Fruit fly (Drosophila melanogaster) whole organism, wandering third instar larva: Measurements from ENCODE around the gene Wdr59.

Experiments used
- Abd-B ChIP-seq: fragments of >200 bp; optimal IDR thresholded peaks from 2 replicates; lab custom pipeline; 2017; ENCODE audit warnings: missing biosample characterization, missing genetic modification characterization
- CG32264 ChIP-seq: fragments of 200-800 bp; sonication (Bioruptor generic); optimal IDR thresholded peaks from 2 replicates; lab custom pipeline; 2016; ENCODE audit warnings: missing biosample characterization, missing genetic modification characterization
- CG9705 ChIP-seq: fragments of 200-800 bp; sonication (Bioruptor generic); optimal IDR thresholded peaks from 2 replicates; lab custom pipeline; 2018; ENCODE audit warnings: missing biosample characterization, mild to moderate bottlenecking, missing genetic modification characterization
- CrebA ChIP-seq: fragments of 200-800 bp; sonication (Bioruptor generic); optimal IDR thresholded peaks from 2 replicates; lab custom pipeline; 2016; ENCODE audit warnings: missing biosample characterization, mild to moderate bottlenecking, missing genetic modification characterization, borderline replicate concordance
- Dfd ChIP-seq: fragments of >200 bp; optimal IDR thresholded peaks from 2 replicates; lab custom pipeline; 2017; ENCODE audit warnings: missing biosample characterization, missing genetic modification characterization
- Dif ChIP-seq: fragments of 200-275, 200-300 bp; sonication (Bioruptor generic); optimal IDR thresholded peaks from 2 replicates; lab custom pipeline; 2018; ENCODE audit warnings: missing biosample characterization, missing genetic modification characterization; ENCODE audit not compliant: partially characterized antibody
- GATAd ChIP-seq: sonication (Bioruptor generic); optimal IDR thresholded peaks from 2 replicates; lab custom pipeline; 2016; ENCODE audit warnings: missing biosample characterization, missing genetic modification characterization
- HLH106 ChIP-seq: fragments of 200-800 bp; optimal IDR thresholded peaks from 3 replicates; lab custom pipeline; 2019; ENCODE audit warnings: missing biosample characterization, mild to moderate bottlenecking, missing genetic modification characterization, moderate library complexity
- Hnf4 ChIP-seq: fragments of 200-800 bp; sonication (Bioruptor generic); optimal IDR thresholded peaks from 2 replicates; lab custom pipeline; 2016; ENCODE audit warnings: missing biosample characterization, mild to moderate bottlenecking, missing genetic modification characterization
- Hr78 ChIP-seq: fragments of >200 bp; optimal IDR thresholded peaks from 2 replicates; lab custom pipeline; 2017; ENCODE audit warnings: missing biosample characterization, missing genetic modification characterization
- Hr83 ChIP-seq: fragments of 200-300 bp; sonication (Bioruptor generic); optimal IDR thresholded peaks from 2 replicates; lab custom pipeline; 2016; ENCODE audit warnings: missing biosample characterization, mild to moderate bottlenecking, missing genetic modification characterization, moderate library complexity; ENCODE audit not compliant: poor library complexity, severe bottlenecking
- Jra ChIP-seq: sonication (Bioruptor generic); optimal IDR thresholded peaks from 2 replicates; lab custom pipeline; 2016; ENCODE audit warnings: missing biosample characterization, missing genetic modification characterization
- Mio ChIP-seq: sonication (Bioruptor generic); optimal IDR thresholded peaks from 2 replicates; lab custom pipeline; 2016; ENCODE audit warnings: missing biosample characterization, missing genetic modification characterization
- Myc ChIP-seq: fragments of >200 bp; optimal IDR thresholded peaks from 2 replicates; lab custom pipeline; 2017
- N ChIP-seq: fragments of >200 bp; optimal IDR thresholded peaks from 2 replicates; lab custom pipeline; 2018; ENCODE audit warnings: missing biosample characterization, missing external identifiers, missing genetic modification characterization
- OdsH ChIP-seq: fragments of 200-800 bp; sonication (Bioruptor generic); optimal IDR thresholded peaks from 2 replicates; lab custom pipeline; 2016; ENCODE audit warnings: missing biosample characterization, mild to moderate bottlenecking, missing genetic modification characterization
- Rel ChIP-seq, 2 experiments: fragments of 200-800 bp; sonication (Bioruptor generic) in 1 of 2; optimal IDR thresholded peaks; 2 replicates in 1 of 2; 3 replicates in 1 of 2; lab custom pipeline; 2016 to 2019; ENCODE audit warnings: mild to moderate bottlenecking in 2 of 2, missing biosample characterization in 2 of 2, missing genetic modification characterization in 2 of 2, moderate library complexity in 1 of 2
- Sp1 ChIP-seq: fragments of 200-800 bp; sonication (Bioruptor generic); optimal IDR thresholded peaks from 3 replicates; lab custom pipeline; 2019; ENCODE audit warnings: missing biosample characterization, mild to moderate bottlenecking, missing genetic modification characterization, moderate library complexity
- Vsx2 ChIP-seq: fragments of 200-300, 225-300 bp; sonication (Bioruptor generic); optimal IDR thresholded peaks from 2 replicates; lab custom pipeline; 2018; ENCODE audit warnings: missing biosample characterization, missing genetic modification characterization; ENCODE audit not compliant: partially characterized antibody
- br ChIP-seq: fragments of 200-800 bp; sonication (Bioruptor generic); optimal IDR thresholded peaks from 2 replicates; lab custom pipeline; 2016; ENCODE audit warnings: missing biosample characterization, missing genetic modification characterization
- brk ChIP-seq: fragments of 200-800 bp; sonication (Bioruptor generic); optimal IDR thresholded peaks from 2 replicates; lab custom pipeline; 2016; ENCODE audit warnings: missing biosample characterization, mild to moderate bottlenecking, missing genetic modification characterization
- dmrt93B ChIP-seq: fragments of 200-800 bp; sonication (Bioruptor generic); optimal IDR thresholded peaks from 2 replicates; lab custom pipeline; 2018; ENCODE audit warnings: missing biosample characterization, mild to moderate bottlenecking, missing genetic modification characterization
- dsf ChIP-seq: sonication (Bioruptor generic); optimal IDR thresholded peaks from 2 replicates; lab custom pipeline; 2016; ENCODE audit warnings: missing biosample characterization, missing genetic modification characterization, borderline replicate concordance
- ey ChIP-seq: fragments of 200-800 bp; sonication (Bioruptor generic); optimal IDR thresholded peaks from 2 replicates; lab custom pipeline; 2016; ENCODE audit warnings: missing biosample characterization, missing genetic modification characterization
- foxo ChIP-seq, 2 experiments: fragments of 200-800 bp; sonication (Bioruptor generic); optimal IDR thresholded peaks; 2 replicates in 1 of 2; 3 replicates in 1 of 2; lab custom pipeline; 2016 to 2017; ENCODE audit warnings: missing biosample characterization in 2 of 2, missing genetic modification characterization in 2 of 2
- fru ChIP-seq: fragments of 200-800 bp; sonication (Bioruptor generic); optimal IDR thresholded peaks from 3 replicates; lab custom pipeline; 2016; ENCODE audit warnings: missing biosample characterization, mild to moderate bottlenecking, missing genetic modification characterization
- h ChIP-seq: fragments of 200-800 bp; sonication (Bioruptor generic); optimal IDR thresholded peaks from 3 replicates; lab custom pipeline; 2016; ENCODE audit warnings: missing biosample characterization, mild to moderate bottlenecking, missing genetic modification characterization
- lola ChIP-seq: fragments of >200 bp; optimal IDR thresholded peaks from 2 replicates; lab custom pipeline; 2017; ENCODE audit warnings: missing biosample characterization, missing genetic modification characterization
- pan ChIP-seq: fragments of >200 bp; optimal IDR thresholded peaks from 2 replicates; lab custom pipeline; 2017
- psq ChIP-seq: fragments of 200-800 bp; sonication (Bioruptor generic); optimal IDR thresholded peaks from 3 replicates; lab custom pipeline; 2017; ENCODE audit warnings: missing biosample characterization, mild to moderate bottlenecking, missing genetic modification characterization, moderate library complexity
- rgr ChIP-seq: fragments of 200-800 bp; sonication (Bioruptor generic); optimal IDR thresholded peaks from 3 replicates; lab custom pipeline; 2016; ENCODE audit warnings: missing biosample characterization, mild to moderate bottlenecking, missing genetic modification characterization
- sage ChIP-seq: fragments of 200-800 bp; sonication (Bioruptor generic); optimal IDR thresholded peaks from 2 replicates; lab custom pipeline; 2016; ENCODE audit warnings: missing biosample characterization, mild to moderate bottlenecking, missing genetic modification characterization
- sv ChIP-seq: fragments of 200-800 bp; sonication (Bioruptor generic); optimal IDR thresholded peaks from 3 replicates; lab custom pipeline; 2016; ENCODE audit warnings: missing biosample characterization, missing genetic modification characterization
- tai ChIP-seq: sonication (Bioruptor generic); optimal IDR thresholded peaks from 2 replicates; lab custom pipeline; 2016; ENCODE audit warnings: missing biosample characterization, missing genetic modification characterization
- usp ChIP-seq: fragments of >200 bp; optimal IDR thresholded peaks from 2 replicates; lab custom pipeline; 2017; ENCODE audit warnings: missing biosample characterization, missing genetic modification characterization
- woc ChIP-seq: sonication (Bioruptor generic); optimal IDR thresholded peaks from 2 replicates; lab custom pipeline; 2016; ENCODE audit warnings: missing biosample characterization, mild to moderate bottlenecking, missing genetic modification characterization

The Wdr59 gene

dm6 chr2L:11085129-11085528 is 6.1 kb upstream of the Wdr59 start, which contains the start of gene AstCC:
TSS of gene AstCC (minus strand) at chr2L:11085229.
- TF ChIP-seq CG9705 (GFP tag; lab: Kevin White, UChicago) (no peak), GATAd (no peak), Myc (lab: Kevin White, UChicago) (no peak), Jra (GFP tag; lab: Kevin White, UChicago) (no peak)

dm6 chr2L:11086357-11086924 is 4.8 kb upstream of the Wdr59 start, which contains the start of gene CG16854:
TSS of gene CG16854 (plus strand) at chr2L:11086721.
- TF ChIP-seq Hr83 (no peak), brk (GFP tag; lab: Kevin White, UChicago) (no peak), pan (no peak), N (GFP tag; lab: Kevin White, UChicago) (no peak), Dif (peak; percentile 11), rgr (GFP tag; lab: Kevin White, UChicago) (no peak), foxo (GFP tag; optimal IDR thresholded peaks at IDR 0.05; lab: Kevin White, UChicago) (no peak)

dm6 chr2L:11100516-11101061 is 9.3 kb downstream of the Wdr59 start, which contains the start of gene Ge-1:
TSS of gene Ge-1 (minus strand) at chr2L:11100888.
- peak; percentile 20 for TF ChIP-seq Hr83
- no peak for TF ChIP-seq Rel (GFP tag; optimal IDR thresholded peaks at IDR 0.05; lab: Kevin White, UChicago)
- no peak for TF ChIP-seq Rel (tag; optimal IDR thresholded peaks at IDR 0.05; lab: Kevin White, UChicago)

dm6 chr2L:11105320-11105719 is 14.1 kb downstream of the Wdr59 start:
- TF ChIP-seq Dif = no peak
- TF ChIP-seq Myc (lab: Kevin White, UChicago) = no peak
- no peak for TF ChIP-seq pan
- no peak for TF ChIP-seq Hr78 (GFP tag; lab: Kevin White, UChicago)
- no peak for TF ChIP-seq Vsx2
- no peak for TF ChIP-seq br
- no peak for TF ChIP-seq Hr83
- TF ChIP-seq HLH106 (tag; lab: Kevin White, UChicago) = no peak
- TF ChIP-seq Jra (GFP tag; lab: Kevin White, UChicago) = no peak
- no peak for TF ChIP-seq CrebA (GFP tag; lab: Kevin White, UChicago)
- TF ChIP-seq GATAd = no peak
- no peak for TF ChIP-seq dmrt93B
- TF ChIP-seq Rel (GFP tag; optimal IDR thresholded peaks at IDR 0.05; lab: Kevin White, UChicago) = no peak
- no peak for TF ChIP-seq Rel (tag; optimal IDR thresholded peaks at IDR 0.05; lab: Kevin White, UChicago)
- no peak for TF ChIP-seq sv (GFP tag; lab: Kevin White, UChicago)
- TF ChIP-seq brk (GFP tag; lab: Kevin White, UChicago) = no peak
- no peak for TF ChIP-seq Abd-B (GFP tag; lab: Kevin White, UChicago)
- no peak for TF ChIP-seq Mio (GFP tag; lab: Kevin White, UChicago)
- no peak for TF ChIP-seq Sp1
- no peak for TF ChIP-seq usp (GFP tag; lab: Kevin White, UChicago)
- TF ChIP-seq woc (GFP tag; lab: Kevin White, UChicago) = no peak

- TF ChIP-seq Myc (lab: Kevin White, UChicago) (no peak), pan (no peak), fru (GFP tag; lab: Kevin White, UChicago) (peak; percentile 97), CrebA (GFP tag; lab: Kevin White, UChicago) (no peak), sv (GFP tag; lab: Kevin White, UChicago) (peak; percentile 98), usp (GFP tag; lab: Kevin White, UChicago) (no peak), woc (GFP tag; lab: Kevin White, UChicago) (peak; percentile 97), Dfd (GFP tag; lab: Kevin White, UChicago) (no peak), Dif (no peak), Sp1 (peak; percentile 97), Hr78 (GFP tag; lab: Kevin White, UChicago) (no peak), lola (GFP tag; lab: Kevin White, UChicago) (no peak), ey (GFP tag; lab: Kevin White, UChicago) (peak; percentile 97), foxo (GFP tag; optimal IDR thresholded peaks at IDR 0.05; lab: Kevin White, UChicago) (peak; percentile 83 to 99), dsf (GFP tag; lab: Kevin White, UChicago) (peak; percentile 94), Abd-B (GFP tag; lab: Kevin White, UChicago) (no peak), Hr83 (peak; percentile 94), Mio (GFP tag; lab: Kevin White, UChicago) (peak; percentile 87), CG32264 (peak; percentile 88), OdsH (GFP tag; lab: Kevin White, UChicago) (peak; percentile 97), tai (GFP tag; lab: Kevin White, UChicago) (no peak), CG9705 (GFP tag; lab: Kevin White, UChicago) (peak; percentile 97), N (GFP tag; lab: Kevin White, UChicago) (no peak), Jra (GFP tag; lab: Kevin White, UChicago) (peak; percentile 97), Rel (GFP tag; optimal IDR thresholded peaks at IDR 0.05; lab: Kevin White, UChicago) (peak; percentile 79), Rel (tag; optimal IDR thresholded peaks at IDR 0.05; lab: Kevin White, UChicago) (peak; percentile 88), dmrt93B (peak; percentile 98), h (GFP tag; lab: Kevin White, UChicago) (peak; percentile 98), sage (GFP tag; lab: Kevin White, UChicago) (peak; percentile 93), brk (GFP tag; lab: Kevin White, UChicago) (no peak), HLH106 (tag; lab: Kevin White, UChicago) (peak; percentile 98), rgr (GFP tag; lab: Kevin White, UChicago) (peak; percentile 98), br (peak; percentile 97), psq (peak; percentile 95), Vsx2 (no peak), Hnf4 (GFP tag; lab: Kevin White, UChicago) (peak; percentile 97), GATAd (peak; percentile 90)
Measured at dm6 chr2L:11106562-11106962, 15.3 kb downstream of the Wdr59 start, which contains the start of gene Reps. TSS of gene Reps (minus strand) at chr2L:11106645.
